Fruit fly (Drosophila melanogaster) whole organism, embryonic: ENCODE results near the gene CG4629.

Source experiments
- Ada2b ChIP-seq: fragments of 200-800 bp; sonication (Bioruptor generic); IDR thresholded peaks from 2 replicates; pipeline ENCODE4 v1.3.6; 2022; ENCODE audit warnings: missing biosample characterization, missing genetic modification characterization
- Atf3 ChIP-seq: fragments of 200-800 bp; sonication (Bioruptor generic); optimal IDR thresholded peaks from 3 replicates; lab custom pipeline; 2016; ENCODE audit warnings: missing biosample characterization, missing genetic modification characterization
- CG10274 ChIP-seq: fragments of 200-800 bp; sonication (Bioruptor generic); optimal IDR thresholded peaks from 3 replicates; lab custom pipeline; 2017; ENCODE audit warnings: missing biosample characterization, mild to moderate bottlenecking, missing genetic modification characterization
- CG10543 ChIP-seq: fragments of 200-800 bp; sonication (Bioruptor generic); optimal IDR thresholded peaks from 3 replicates; lab custom pipeline; 2017; ENCODE audit warnings: missing biosample characterization, mild to moderate bottlenecking, missing genetic modification characterization, moderate library complexity
- CG11723 ChIP-seq: fragments of 200-800 bp; sonication (Bioruptor generic); optimal IDR thresholded peaks from 2 replicates; lab custom pipeline; 2017; ENCODE audit warnings: missing biosample characterization, mild to moderate bottlenecking, missing genetic modification characterization
- CG12071 ChIP-seq: fragments of 200-800 bp; sonication (Bioruptor generic); optimal IDR thresholded peaks from 3 replicates; lab custom pipeline; 2018; ENCODE audit warnings: missing biosample characterization, mild to moderate bottlenecking, missing genetic modification characterization
- CG12219 ChIP-seq: fragments of 200-800 bp; sonication (Bioruptor generic); optimal IDR thresholded peaks from 3 replicates; lab custom pipeline; 2018; ENCODE audit warnings: missing biosample characterization, mild to moderate bottlenecking, missing genetic modification characterization
- CG12391 ChIP-seq: fragments of 200-800 bp; sonication (Bioruptor generic); optimal IDR thresholded peaks from 3 replicates; lab custom pipeline; 2018; ENCODE audit warnings: missing biosample characterization, mild to moderate bottlenecking, missing genetic modification characterization, moderate library complexity
- CG14441 ChIP-seq: fragments of 200-800 bp; sonication (Bioruptor generic); IDR thresholded peaks from 2 replicates; pipeline ENCODE4 v1.3.6; 2022; ENCODE audit warnings: missing biosample characterization, missing genetic modification characterization
- CG1647 ChIP-seq: fragments of 200-800 bp; sonication (Bioruptor generic); optimal IDR thresholded peaks from 3 replicates; lab custom pipeline; 2016; ENCODE audit warnings: missing biosample characterization, missing genetic modification characterization
- CG2120 ChIP-seq: fragments of 200-800 bp; sonication (Bioruptor generic); optimal IDR thresholded peaks from 3 replicates; lab custom pipeline; 2016; ENCODE audit warnings: missing biosample characterization, missing genetic modification characterization
- CG2202 ChIP-seq: fragments of 200-800 bp; sonication (Bioruptor generic); optimal IDR thresholded peaks from 2 replicates; lab custom pipeline; 2018; ENCODE audit warnings: missing biosample characterization, mild to moderate bottlenecking, missing genetic modification characterization
- CG30403 ChIP-seq: fragments of 200-800 bp; sonication (Bioruptor generic); optimal IDR thresholded peaks from 3 replicates; lab custom pipeline; 2016; ENCODE audit warnings: missing biosample characterization, missing genetic modification characterization
- CG32772 ChIP-seq: fragments of 200-800 bp; sonication (Bioruptor generic); IDR thresholded peaks from 2 replicates; pipeline ENCODE4 v1.3.6; 2022; ENCODE audit warnings: missing biosample characterization, missing genetic modification characterization
- CG4617 ChIP-seq: fragments of 200-800 bp; sonication (Bioruptor generic); optimal IDR thresholded peaks from 3 replicates; lab custom pipeline; 2016; ENCODE audit warnings: missing biosample characterization, missing genetic modification characterization, borderline replicate concordance
- CG4730 ChIP-seq: fragments of 200-800 bp; sonication (Bioruptor generic); IDR thresholded peaks from 2 replicates; pipeline ENCODE4 v1.3.6; 2022; ENCODE audit warnings: missing biosample characterization, missing genetic modification characterization
- CG7271 ChIP-seq: fragments of 200-800 bp; sonication (Bioruptor generic); optimal IDR thresholded peaks from 2 replicates; lab custom pipeline; 2018; ENCODE audit warnings: missing biosample characterization, mild to moderate bottlenecking, missing genetic modification characterization, moderate library complexity
- CG9609 ChIP-seq: fragments of 200-800 bp; sonication (Bioruptor generic); optimal IDR thresholded peaks from 3 replicates; lab custom pipeline; 2016; ENCODE audit warnings: missing biosample characterization, missing genetic modification characterization
- Dip2 ChIP-seq: fragments of 200-800 bp; sonication (Bioruptor generic); IDR thresholded peaks from 2 replicates; pipeline ENCODE4 v1.3.6; 2022; ENCODE audit warnings: missing biosample characterization, missing genetic modification characterization
- Dip3 ChIP-seq: fragments of 200-800 bp; sonication (Bioruptor generic); optimal IDR thresholded peaks from 3 replicates; lab custom pipeline; 2016; ENCODE audit warnings: missing biosample characterization, missing genetic modification characterization
- Dll ChIP-seq: fragments of 200-800 bp; sonication (Bioruptor generic); IDR thresholded peaks from 4 replicates; pipeline ENCODE4 v1.3.6; 2022; ENCODE audit warnings: missing biosample characterization, missing genetic modification characterization; ENCODE audit not compliant: partially characterized antibody
- Fer3 ChIP-seq: fragments of 200-800 bp; sonication (Bioruptor generic); optimal IDR thresholded peaks from 2 replicates; lab custom pipeline; 2018; ENCODE audit warnings: missing biosample characterization, mild to moderate bottlenecking, missing genetic modification characterization, moderate library complexity
- HmgD ChIP-seq: fragments of 200-800 bp; sonication (Bioruptor generic); optimal IDR thresholded peaks from 3 replicates; lab custom pipeline; 2016; ENCODE audit warnings: missing biosample characterization, missing genetic modification characterization
- MESR4 ChIP-seq: fragments of 200-800 bp; sonication (Bioruptor generic); optimal IDR thresholded peaks from 2 replicates; lab custom pipeline; 2018; ENCODE audit warnings: missing biosample characterization, mild to moderate bottlenecking, missing genetic modification characterization, moderate library complexity
- NK7.1 ChIP-seq: fragments of 200-800 bp; sonication (Bioruptor generic); optimal IDR thresholded peaks from 3 replicates; lab custom pipeline; 2016; ENCODE audit warnings: missing biosample characterization, missing genetic modification characterization
- PHDP ChIP-seq: fragments of 200-800 bp; sonication (Bioruptor generic); optimal IDR thresholded peaks from 3 replicates; lab custom pipeline; 2018; ENCODE audit warnings: missing biosample characterization, mild to moderate bottlenecking, missing genetic modification characterization, moderate library complexity
- Ptx1 ChIP-seq: fragments of 200-800 bp; sonication (Bioruptor generic); IDR thresholded peaks from 2 replicates; pipeline ENCODE4 v1.3.6; 2022; ENCODE audit warnings: missing biosample characterization, missing genetic modification characterization
- Six4 ChIP-seq: fragments of 200-800 bp; sonication (Bioruptor generic); optimal IDR thresholded peaks from 2 replicates; lab custom pipeline; 2016; ENCODE audit warnings: missing biosample characterization, missing genetic modification characterization
- Spps ChIP-seq: fragments of 200-800 bp; sonication (Bioruptor generic); optimal IDR thresholded peaks from 2 replicates; lab custom pipeline; 2018; ENCODE audit warnings: missing biosample characterization, mild to moderate bottlenecking, missing genetic modification characterization
- Usf ChIP-seq: fragments of 200-800 bp; sonication (Bioruptor generic); optimal IDR thresholded peaks from 2 replicates; lab custom pipeline; 2017; ENCODE audit warnings: missing genotype, missing biosample characterization, missing genetic modification characterization
- amos ChIP-seq: fragments of 200-800 bp; sonication (Bioruptor generic); IDR thresholded peaks from 2 replicates; pipeline ENCODE4 v1.3.6; 2022; ENCODE audit warnings: missing biosample characterization, missing genetic modification characterization; ENCODE audit not compliant: partially characterized antibody
- chn ChIP-seq: fragments of 200-800 bp; sonication (Bioruptor generic); optimal IDR thresholded peaks from 2 replicates; lab custom pipeline; 2016; ENCODE audit warnings: missing biosample characterization, missing genetic modification characterization
- ems ChIP-seq: fragments of 200-800 bp; sonication (Bioruptor generic); optimal IDR thresholded peaks from 3 replicates; lab custom pipeline; 2016; ENCODE audit warnings: missing biosample characterization, missing genetic modification characterization
- esg ChIP-seq: fragments of 200-800 bp; sonication (Bioruptor generic); conservative IDR thresholded peaks from 2 replicates; pipeline ENCODE4 v1.3.6; 2022; ENCODE audit warnings: missing biosample characterization, missing genetic modification characterization
- fd64A ChIP-seq: fragments of 200-800 bp; sonication (Bioruptor generic); optimal IDR thresholded peaks from 3 replicates; lab custom pipeline; 2018; ENCODE audit warnings: missing biosample characterization, mild to moderate bottlenecking, missing genetic modification characterization
- fu2 ChIP-seq: fragments of 200-800 bp; sonication (Bioruptor generic); optimal IDR thresholded peaks from 2 replicates; lab custom pipeline; 2016; ENCODE audit warnings: missing biosample characterization, missing genetic modification characterization
- gce ChIP-seq: fragments of 200-800 bp; sonication (Bioruptor generic); IDR thresholded peaks from 3 replicates; pipeline ENCODE4 v1.3.6; 2022; ENCODE audit warnings: missing biosample characterization, missing genetic modification characterization
- gcm2 ChIP-seq: fragments of 200-800 bp; sonication (Bioruptor generic); optimal IDR thresholded peaks from 2 replicates; lab custom pipeline; 2016; ENCODE audit warnings: missing biosample characterization, missing genetic modification characterization
- nerfin-2 ChIP-seq: fragments of 200-800 bp; sonication (Bioruptor generic); IDR thresholded peaks from 2 replicates; pipeline ENCODE4 v1.3.6; 2022; ENCODE audit warnings: missing biosample characterization, missing genetic modification characterization; ENCODE audit not compliant: partially characterized antibody
- pb ChIP-seq: fragments of 200-800 bp; sonication (Bioruptor generic); optimal IDR thresholded peaks from 3 replicates; lab custom pipeline; 2016; ENCODE audit warnings: missing biosample characterization, missing genetic modification characterization
- run ChIP-seq: fragments of 200-800 bp; sonication (Bioruptor generic); optimal IDR thresholded peaks from 3 replicates; lab custom pipeline; 2018; ENCODE audit warnings: missing biosample characterization, mild to moderate bottlenecking, missing genetic modification characterization
- scrt ChIP-seq: fragments of 200-800 bp; sonication (Bioruptor generic); optimal IDR thresholded peaks from 2 replicates; lab custom pipeline; 2018; ENCODE audit warnings: missing biosample characterization, mild to moderate bottlenecking, missing genetic modification characterization, moderate library complexity
- slbo ChIP-seq: fragments of 200-800 bp; sonication (Bioruptor generic); IDR thresholded peaks from 2 replicates; pipeline ENCODE4 v1.3.6; 2022; ENCODE audit warnings: missing biosample characterization, missing genetic modification characterization
- stc ChIP-seq: fragments of 200-800 bp; sonication (Bioruptor generic); IDR thresholded peaks from 2 replicates; pipeline ENCODE4 v1.3.6; 2022; ENCODE audit warnings: missing biosample characterization, missing genetic modification characterization
- tll ChIP-seq, 2 experiments: fragments of 200-800 bp in 1 of 2; fragments of >200 bp in 1 of 2; sonication (Bioruptor generic) in 1 of 2; optimal IDR thresholded peaks; 2 replicates each; lab custom pipeline; 2017 to 2019; ENCODE audit warnings: missing biosample characterization in 2 of 2, missing genetic modification characterization in 2 of 2, mild to moderate bottlenecking in 1 of 2, moderate library complexity in 1 of 2
- tx ChIP-seq: fragments of 200-800 bp; sonication (Bioruptor generic); optimal IDR thresholded peaks from 2 replicates; lab custom pipeline; 2016; ENCODE audit warnings: missing biosample characterization, missing genetic modification characterization
- vnd ChIP-seq: fragments of 200-800 bp; sonication (Bioruptor generic); IDR thresholded peaks from 3 replicates; pipeline ENCODE4 v1.3.6; 2022; ENCODE audit warnings: missing biosample characterization, missing genetic modification characterization; ENCODE audit not compliant: partially characterized antibody
- wor ChIP-seq: fragments of 200-800 bp; sonication (Bioruptor generic); IDR thresholded peaks from 2 replicates; pipeline ENCODE4 v1.3.6; 2022; ENCODE audit warnings: missing biosample characterization, missing genetic modification characterization
- zfh2 ChIP-seq: fragments of 200-800 bp; sonication (Bioruptor generic); optimal IDR thresholded peaks from 2 replicates; lab custom pipeline; 2016; ENCODE audit warnings: missing biosample characterization, missing genetic modification characterization

The CG4629 gene

DNA sequence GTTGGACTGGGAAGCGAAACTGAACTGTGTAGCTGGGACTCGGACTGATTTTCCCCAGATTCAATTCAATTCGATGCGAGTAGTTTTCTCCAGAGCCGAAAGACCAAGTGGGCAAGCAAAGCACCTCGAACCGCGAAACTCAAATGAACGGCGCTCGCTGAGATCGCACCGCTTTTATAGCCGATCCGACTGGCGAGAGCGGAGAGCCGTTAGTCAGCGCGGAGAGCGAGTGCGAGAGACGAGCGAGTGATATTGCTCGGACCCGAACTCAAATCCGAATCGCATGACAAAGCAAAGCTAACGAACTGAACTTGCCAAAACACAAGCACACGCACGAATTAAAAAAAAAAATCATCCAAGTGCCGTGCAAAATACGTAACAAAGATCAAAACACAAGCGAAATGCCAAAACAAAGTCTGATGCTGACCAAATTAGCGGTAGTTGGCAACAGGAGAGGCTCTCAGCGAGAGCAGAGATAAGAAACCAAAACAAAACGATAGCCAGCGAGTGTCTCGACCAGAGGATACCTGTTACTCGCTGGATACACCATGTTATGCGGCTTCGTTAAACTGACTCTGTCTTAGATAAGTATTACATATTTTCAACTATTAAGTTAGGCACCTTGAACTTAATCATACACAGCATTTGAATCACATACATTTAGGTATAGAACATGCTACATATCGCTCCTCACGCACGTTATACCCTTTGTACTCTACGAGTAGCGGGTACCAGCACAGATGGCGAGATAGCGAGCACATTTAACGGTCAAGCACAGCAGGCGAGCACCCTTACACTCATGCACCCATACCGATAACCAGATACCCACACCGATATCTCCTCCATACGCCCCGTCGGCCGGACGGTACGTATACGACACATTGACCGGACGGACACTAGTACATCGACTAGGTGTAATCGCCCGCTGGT is 16.8 kb upstream of the CG4629 start:
- TF ChIP-seq CG12391 (tag; lab: Kevin White, UChicago) (peak; percentile 74), pb (GFP tag; lab: Kevin White, UChicago) (no peak), Atf3 (GFP tag; lab: Kevin White, UChicago) (peak; percentile 41), wor (GFP tag; lab: Robert Waterston, UW) (peak; percentile 47; the same call in 1 of the 2 replicates), Ptx1 (GFP tag; lab: Robert Waterston, UW) (peak; percentile 84), HmgD (GFP tag; lab: Kevin White, UChicago) (peak; percentile 30), CG10274 (GFP tag; lab: Kevin White, UChicago) (peak; percentile 42), vnd (GFP tag; lab: Robert Waterston, UW) (no peak), zfh2 (GFP tag; lab: Kevin White, UChicago) (peak; percentile 75), Dip3 (peak; percentile 77), gce (GFP tag; lab: Robert Waterston, UW) (no peak), CG2202 (tag; lab: Kevin White, UChicago) (no peak), esg (peak; percentile 59), Usf (GFP tag; lab: Kevin White, UChicago) (peak; percentile 56), CG4617 (peak; percentile 39), CG7271 (tag; lab: Kevin White, UChicago) (no peak), tll (GFP tag; optimal IDR thresholded peaks at IDR 0.05; lab: Kevin White, UChicago) (no peak), PHDP (tag; lab: Kevin White, UChicago) (peak; percentile 81), NK7.1 (no peak), scrt (peak; percentile 58), CG2120 (GFP tag; lab: Kevin White, UChicago) (peak; percentile 94), amos (GFP tag; lab: Robert Waterston, UW) (peak; percentile 44; the same call in 1 of the 2 replicates), ems (GFP tag; lab: Kevin White, UChicago) (peak; percentile 59), CG12219 (GFP tag; lab: Kevin White, UChicago) (peak; percentile 58), CG4730 (GFP tag; lab: Robert Waterston, UW) (peak; percentile 68), CG11723 (GFP tag; lab: Kevin White, UChicago) (no peak), Spps (no peak), gcm2 (peak; percentile 55), nerfin-2 (no peak), tx (GFP tag; lab: Kevin White, UChicago) (peak; percentile 59), fd64A (GFP tag; lab: Kevin White, UChicago) (no peak), CG14441 (GFP tag; lab: Robert Waterston, UW) (peak; percentile 84), Ada2b (GFP tag; lab: Robert Waterston, UW) (peak; percentile 84), slbo (GFP tag; lab: Robert Waterston, UW) (peak; percentile 86), stc (GFP tag; lab: Robert Waterston, UW) (peak; percentile 64), CG32772 (GFP tag; lab: Robert Waterston, UW) (peak; percentile 76), Dll (GFP tag; lab: Robert Waterston, UW) (no peak), MESR4 (no peak), CG9609 (GFP tag; lab: Kevin White, UChicago) (peak; percentile 81), Fer3 (tag; lab: Kevin White, UChicago) (peak; percentile 72), Six4 (GFP tag; lab: Kevin White, UChicago) (peak; percentile 63), chn (peak; percentile 53), CG10543 (GFP tag; lab: Kevin White, UChicago) (peak; percentile 59), run (tag; lab: Kevin White, UChicago) (no peak), Dip2 (GFP tag; lab: Robert Waterston, UW) (no peak), CG30403 (GFP tag; lab: Kevin White, UChicago) (peak; percentile 69), fu2 (GFP tag; lab: Kevin White, UChicago) (peak; percentile 65), CG1647 (GFP tag; lab: Kevin White, UChicago) (peak; percentile 59), CG12071 (GFP tag; lab: Kevin White, UChicago) (peak; percentile 15)
